Worm (Caenorhabditis elegans) whole organism, L4 larva: ENCODE results near the gene R02F11.10.

Source experiments
- duxl-1 ChIP-seq: sonication (generic microtip); optimal IDR thresholded peaks from 2 replicates; lab custom pipeline; 2016; ENCODE audit warnings: mild to moderate bottlenecking, missing genetic modification characterization, moderate library complexity, missing compliant biosample characterization; ENCODE audit not compliant: poor library complexity
- dve-1 ChIP-seq: sonication (generic microtip); optimal IDR thresholded peaks from 2 replicates; lab custom pipeline; 2017; ENCODE audit warnings: antibody characterized with exemption, mild to moderate bottlenecking, missing genetic modification characterization, missing compliant biosample characterization; ENCODE audit not compliant: insufficient read depth
- egl-43 ChIP-seq: fragments of 200-800 bp; sonication (Bioruptor generic); IDR thresholded peaks from 2 replicates; pipeline ENCODE4 v1.3.6; 2022; ENCODE audit warnings: missing genetic modification reagents, missing genetic modification characterization, missing compliant biosample characterization

- TF ChIP-seq duxl-1 = no peak
- no peak for TF ChIP-seq egl-43 (GFP tag; lab: Robert Waterston, UW)
- no peak for TF ChIP-seq dve-1
Observed at ce11 chrV:4769633-4770032, 19.3 kb upstream of the R02F11.10 start, which contains the start of gene C18G1.9.
